Fruit fly (Drosophila melanogaster) whole organism, wandering third instar larva: ENCODE results near the gene CG6659.
A peak's percentile ranks its signal among the peaks of the same experiment; 100 is the strongest.

Source experiments
- Hr78 ChIP-seq: fragments of >200 bp; optimal IDR thresholded peaks from 2 replicates; lab custom pipeline; 2017; ENCODE audit warnings: missing biosample characterization, missing genetic modification characterization
- ey ChIP-seq: fragments of 200-800 bp; sonication (Bioruptor generic); optimal IDR thresholded peaks from 2 replicates; lab custom pipeline; 2016; ENCODE audit warnings: missing biosample characterization, missing genetic modification characterization
- pan ChIP-seq: fragments of >200 bp; optimal IDR thresholded peaks from 2 replicates; lab custom pipeline; 2017
- psq ChIP-seq: fragments of 200-800 bp; sonication (Bioruptor generic); optimal IDR thresholded peaks from 3 replicates; lab custom pipeline; 2017; ENCODE audit warnings: missing biosample characterization, mild to moderate bottlenecking, missing genetic modification characterization, moderate library complexity

DNA sequence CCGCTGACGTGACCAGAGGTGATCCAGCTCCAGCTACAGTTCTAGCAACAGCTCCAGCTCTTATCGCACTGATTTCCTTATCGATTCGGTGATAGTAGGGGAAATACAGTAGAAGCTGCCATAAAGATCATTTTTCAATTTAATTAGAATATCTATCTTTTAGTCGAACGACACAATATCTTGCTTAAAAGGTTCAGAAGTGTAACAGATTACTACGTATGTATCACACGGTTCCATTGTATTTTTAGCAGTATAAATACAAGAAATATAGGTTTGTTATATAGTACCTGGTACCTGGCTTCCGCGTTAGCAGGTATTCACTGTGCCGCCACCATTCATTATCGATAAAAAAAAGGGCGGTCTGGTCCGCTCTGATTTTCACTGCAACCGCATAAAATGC, 12.2 kb downstream of the CG6659 start:
- TF ChIP-seq Hr78 (no peak), psq (GFP tag; lab: Kevin White, UChicago) (peak; percentile 69), pan (no peak), ey (GFP tag; lab: Kevin White, UChicago) (peak; percentile 88)
